Fruit fly (Drosophila melanogaster): ENCODE measurements around the gene Jig.

The Jig gene

dm6 chr3R:14574962-14575717, 14.4 kb downstream of the Jig start (continued):
- no peak for TF ChIP-seq p53 (GFP tag; optimal IDR thresholded peaks at IDR 0.05)
- TF ChIP-seq H15 (GFP tag; IDR thresholded peaks at IDR 0.05) = peak; percentile 62; the same call in 1 of the 3 replicates
- TF ChIP-seq Xbp1 (GFP tag; optimal IDR thresholded peaks at IDR 0.05) = peak; percentile 81
- TF ChIP-seq Elba2 (GFP tag; optimal IDR thresholded peaks at IDR 0.05) = peak; percentile 10
- peak; percentile 90 for TF ChIP-seq CG17361 (GFP tag; IDR thresholded peaks at IDR 0.05)
- TF ChIP-seq dysf (GFP tag; IDR thresholded peaks at IDR 0.05) = peak; percentile 77
- TF ChIP-seq Side (GFP tag; optimal IDR thresholded peaks at IDR 0.05) = peak; percentile 45
- TF ChIP-seq bcd (GFP tag; optimal IDR thresholded peaks at IDR 0.05) = peak; percentile 76
- TF ChIP-seq salm (tag; optimal IDR thresholded peaks at IDR 0.05) = no peak
- no peak for TF ChIP-seq insv (GFP tag; optimal IDR thresholded peaks at IDR 0.05)
- peak; percentile 62; the same call in 1 of the 2 replicates for TF ChIP-seq CG6272 (GFP tag; IDR thresholded peaks at IDR 0.05)
- peak; percentile 57 for TF ChIP-seq CG10654 (GFP tag; optimal IDR thresholded peaks at IDR 0.05)
- no peak for TF ChIP-seq z (GFP tag; IDR thresholded peaks at IDR 0.05)
- TF ChIP-seq CG9437 (GFP tag; optimal IDR thresholded peaks at IDR 0.05) = peak; percentile 73
- peak; percentile 52; the same call in 1 of the 2 replicates for TF ChIP-seq CG9215 (GFP tag; IDR thresholded peaks at IDR 0.05)
- peak; percentile 44 for TF ChIP-seq sd (tag; optimal IDR thresholded peaks at IDR 0.05)
- TF ChIP-seq so (GFP tag; IDR thresholded peaks at IDR 0.05) = 0 out of 3 replicates have a peak, but pooled peaks have one; percentile 48
- no peak for TF ChIP-seq CG6854 (GFP tag; optimal IDR thresholded peaks at IDR 0.05)
- TF ChIP-seq grau (tag; optimal IDR thresholded peaks at IDR 0.05) = peak; percentile 81
- TF ChIP-seq psq (GFP tag; optimal IDR thresholded peaks at IDR 0.05) = peak; percentile 92
- peak; percentile 48; the same call in 2 of the 4 replicates for TF ChIP-seq Gug (GFP tag; IDR thresholded peaks at IDR 0.05)
- peak; percentile 84 for TF ChIP-seq slbo (GFP tag; IDR thresholded peaks at IDR 0.05)
- TF ChIP-seq HLH54F (GFP tag; optimal IDR thresholded peaks at IDR 0.05) = peak; percentile 52
- TF ChIP-seq Atf3 (GFP tag; optimal IDR thresholded peaks at IDR 0.05) = no peak
- peak; percentile 63 for TF ChIP-seq CG4730 (GFP tag; IDR thresholded peaks at IDR 0.05)
- TF ChIP-seq Hmr (GFP tag; optimal IDR thresholded peaks at IDR 0.05) = peak; percentile 70
- peak; percentile 88 for TF ChIP-seq CG2678 (tag; optimal IDR thresholded peaks at IDR 0.05)
- TF ChIP-seq CG34422 (GFP tag; IDR thresholded peaks at IDR 0.05) = no peak
- TF ChIP-seq CG3281 (GFP tag; optimal IDR thresholded peaks at IDR 0.05) = peak; percentile 77
- TF ChIP-seq CG12104 (GFP tag; optimal IDR thresholded peaks at IDR 0.05) = peak; percentile 84
- no peak for TF ChIP-seq CG2129 (GFP tag; IDR thresholded peaks at IDR 0.05; ENCODE audit: partially characterized antibody)
- peak; percentile 60 for TF ChIP-seq CG10462 (GFP tag; optimal IDR thresholded peaks at IDR 0.05)
- TF ChIP-seq Dip2 (GFP tag; IDR thresholded peaks at IDR 0.05) = no peak
- peak; percentile 76 for TF ChIP-seq CG32532 (GFP tag; IDR thresholded peaks at IDR 0.05)
- no peak for TF ChIP-seq CG17568 (GFP tag; optimal IDR thresholded peaks at IDR 0.05)
- no peak for TF ChIP-seq CG9797 (GFP tag; optimal IDR thresholded peaks at IDR 0.05)
- peak; percentile 70 for TF ChIP-seq fd3F (GFP tag; optimal IDR thresholded peaks at IDR 0.05)
- TF ChIP-seq CG31365 (tag; optimal IDR thresholded peaks at IDR 0.05) = no peak
- no peak for TF ChIP-seq amos (GFP tag; IDR thresholded peaks at IDR 0.05; ENCODE audit: partially characterized antibody)
- TF ChIP-seq CG11560 (tag; IDR thresholded peaks at IDR 0.05) = 0 out of 3 replicates have a peak, but pooled peaks have one; percentile 48
- TF ChIP-seq CG14860 (GFP tag; IDR thresholded peaks at IDR 0.05; ENCODE audit: partially characterized antibody) = no peak
- peak; percentile 58 for TF ChIP-seq NfI (GFP tag; optimal IDR thresholded peaks at IDR 0.05)
- TF ChIP-seq wek (GFP tag; optimal IDR thresholded peaks at IDR 0.05) = no peak
- peak; percentile 65 for TF ChIP-seq Dek (tag; optimal IDR thresholded peaks at IDR 0.05)
- TF ChIP-seq CG30431 (GFP tag; optimal IDR thresholded peaks at IDR 0.05) = peak; percentile 36
- peak; percentile 57 for TF ChIP-seq sug (tag; optimal IDR thresholded peaks at IDR 0.05)
- peak; percentile 44 for TF ChIP-seq CG3407 (GFP tag; optimal IDR thresholded peaks at IDR 0.05)
- TF ChIP-seq hth (optimal IDR thresholded peaks at IDR 0.05) = no peak
- no peak for TF ChIP-seq fd102C (GFP tag; optimal IDR thresholded peaks at IDR 0.05)
- TF ChIP-seq pnt (GFP tag; optimal IDR thresholded peaks at IDR 0.05) = peak; percentile 68
